Worm (Caenorhabditis elegans) whole organism, L4/young adult: Measurements from ENCODE around the gene F07C3.16.

Source experiments
- W03F9.2 ChIP-seq: fragments of 150-350 bp; optimal IDR thresholded peaks from 2 replicates; lab custom pipeline; 2014; ENCODE audit warnings: missing biosample characterization, missing genetic modification characterization
- dao-5 ChIP-seq: sonication (generic microtip); optimal IDR thresholded peaks from 2 replicates; lab custom pipeline; 2016; ENCODE audit warnings: missing genotype, missing genetic modification characterization, moderate library complexity, missing compliant biosample characterization

DNA sequence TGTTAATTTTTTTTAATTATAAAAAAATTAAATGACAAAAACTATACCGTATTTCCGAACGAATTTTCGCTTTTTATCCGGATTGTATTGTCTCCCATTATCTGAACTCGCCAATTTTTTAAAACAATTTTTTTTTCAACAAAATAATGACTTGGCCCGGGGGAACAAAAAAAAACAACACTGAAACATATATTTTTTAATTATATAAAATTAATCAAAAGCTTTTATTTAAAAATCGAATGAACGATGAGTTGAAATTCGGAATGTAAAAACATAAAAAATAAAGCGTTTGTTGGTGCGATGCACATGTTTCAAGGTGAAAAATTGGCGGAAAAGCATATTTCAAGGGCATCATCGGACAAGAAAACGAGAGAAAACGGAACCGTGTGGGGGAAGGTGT lies 43.8 kb downstream of the F07C3.16 start, which contains the start of gene mdt-27:
- TF ChIP-seq dao-5 (tag; lab: Kevin White, UChicago) (no peak), W03F9.2 (no peak)
